Fruit fly (Drosophila melanogaster) whole organism, prepupa: ENCODE measurements around the gene CG42681.
A peak's percentile ranks its signal among the peaks of the same experiment; 100 is the strongest.

Source experiments
- CG10631 ChIP-seq: fragments of 200-800 bp; sonication (Bioruptor generic); optimal IDR thresholded peaks from 2 replicates; lab custom pipeline; 2016; ENCODE audit warnings: missing biosample characterization, missing genetic modification characterization
- CG10669 ChIP-seq: fragments of 200-800 bp; sonication (Bioruptor generic); optimal IDR thresholded peaks from 3 replicates; lab custom pipeline; 2018; ENCODE audit warnings: missing biosample characterization, mild to moderate bottlenecking, missing genetic modification characterization, moderate library complexity
- CG11294 ChIP-seq: fragments of 200-800 bp; sonication (Bioruptor generic); IDR thresholded peaks from 2 replicates; pipeline ENCODE4 v1.3.6; 2022; ENCODE audit warnings: missing biosample characterization, missing genetic modification characterization
- CG11762 ChIP-seq: fragments of 200-800 bp; sonication (Bioruptor generic); optimal IDR thresholded peaks from 3 replicates; lab custom pipeline; 2016; ENCODE audit warnings: missing biosample characterization, missing genetic modification characterization; ENCODE audit not compliant: insufficient read depth
- CG11902 ChIP-seq: fragments of 200-800 bp; sonication (Bioruptor generic); optimal IDR thresholded peaks from 3 replicates; lab custom pipeline; 2016; ENCODE audit warnings: missing biosample characterization, missing genetic modification characterization
- CG15336 ChIP-seq: fragments of 200-800 bp; sonication (Bioruptor generic); IDR thresholded peaks from 2 replicates; pipeline ENCODE4 v1.3.6; 2022; ENCODE audit warnings: missing biosample characterization, missing genetic modification characterization
- CG16779 ChIP-seq: fragments of 200-800 bp; sonication (Bioruptor generic); optimal IDR thresholded peaks from 3 replicates; lab custom pipeline; 2017; ENCODE audit warnings: missing biosample characterization, mild to moderate bottlenecking, missing genetic modification characterization
- CG31627 ChIP-seq: fragments of 200-800 bp; sonication (Bioruptor generic); optimal IDR thresholded peaks from 3 replicates; lab custom pipeline; 2016; ENCODE audit warnings: missing biosample characterization, missing genetic modification characterization
- CG32006 ChIP-seq: fragments of 200-800 bp; sonication (Bioruptor generic); optimal IDR thresholded peaks from 3 replicates; lab custom pipeline; 2017; ENCODE audit warnings: missing biosample characterization, mild to moderate bottlenecking, missing genetic modification characterization
- CG3919 ChIP-seq: fragments of 200-800 bp; sonication (Bioruptor generic); optimal IDR thresholded peaks from 3 replicates; lab custom pipeline; 2016; ENCODE audit warnings: missing biosample characterization, missing genetic modification characterization
- CG4318 ChIP-seq: fragments of 200-800 bp; sonication (Bioruptor generic); optimal IDR thresholded peaks from 3 replicates; lab custom pipeline; 2017; ENCODE audit warnings: missing biosample characterization, mild to moderate bottlenecking, missing genetic modification characterization
- CG6163 ChIP-seq: fragments of 200-800 bp; sonication (Bioruptor generic); IDR thresholded peaks from 3 replicates; pipeline ENCODE4 v1.3.6; 2022; ENCODE audit warnings: missing biosample characterization, missing genetic modification characterization
- CG6276 ChIP-seq: fragments of 200-800 bp; sonication (Bioruptor generic); optimal IDR thresholded peaks from 2 replicates; lab custom pipeline; 2017; ENCODE audit warnings: missing biosample characterization, mild to moderate bottlenecking, missing genetic modification characterization
- CG6792 ChIP-seq: fragments of 200-800 bp; sonication (Bioruptor generic); optimal IDR thresholded peaks from 3 replicates; lab custom pipeline; 2016; ENCODE audit warnings: missing biosample characterization, missing genetic modification characterization
- CG6808 ChIP-seq: fragments of 200-800 bp; sonication (Bioruptor generic); optimal IDR thresholded peaks from 3 replicates; lab custom pipeline; 2017; ENCODE audit warnings: missing biosample characterization, missing genetic modification characterization, mild to moderate bottlenecking, moderate library complexity, missing genetic modification reagents
- CG6854 ChIP-seq: fragments of 200-800 bp; sonication (Bioruptor generic); optimal IDR thresholded peaks from 2 replicates; lab custom pipeline; 2017; ENCODE audit warnings: missing biosample characterization, mild to moderate bottlenecking, missing genetic modification characterization
- CG7368 ChIP-seq: fragments of 200-800 bp; sonication (Bioruptor generic); optimal IDR thresholded peaks from 3 replicates; lab custom pipeline; 2016; ENCODE audit warnings: missing biosample characterization, missing genetic modification characterization
- CG8119 ChIP-seq: fragments of 200-800 bp; sonication (Bioruptor generic); IDR thresholded peaks from 3 replicates; pipeline ENCODE4 v1.3.6; 2022; ENCODE audit warnings: missing biosample characterization, missing genetic modification characterization
- CG8319 ChIP-seq: fragments of 200-800 bp; sonication (Bioruptor generic); optimal IDR thresholded peaks from 3 replicates; lab custom pipeline; 2016; ENCODE audit warnings: missing biosample characterization, missing genetic modification characterization
- CG9139 ChIP-seq: fragments of 200-800 bp; sonication (Bioruptor generic); optimal IDR thresholded peaks from 3 replicates; lab custom pipeline; 2017; ENCODE audit warnings: missing biosample characterization, mild to moderate bottlenecking, missing genetic modification characterization
- Eip75B ChIP-seq: fragments of 200-800 bp; sonication (Bioruptor generic); optimal IDR thresholded peaks from 3 replicates; lab custom pipeline; 2016; ENCODE audit warnings: missing biosample characterization, missing genetic modification characterization
- Eip78C ChIP-seq: fragments of 200-800 bp; sonication (Bioruptor generic); peaks from one replicate; lab custom pipeline; 2016; ENCODE audit warnings: missing biosample characterization, missing genetic modification characterization
- Eip93F ChIP-seq: fragments of 200-800 bp; sonication (Bioruptor generic); optimal IDR thresholded peaks from 2 replicates; lab custom pipeline; 2016; ENCODE audit warnings: missing biosample characterization, mild to moderate bottlenecking, missing genetic modification characterization
- Ets21C ChIP-seq: fragments of 200-800 bp; sonication (Bioruptor generic); optimal IDR thresholded peaks from 3 replicates; lab custom pipeline; 2016; ENCODE audit warnings: missing biosample characterization, missing genetic modification characterization
- Gug ChIP-seq: fragments of 200-800 bp; sonication (Bioruptor generic); IDR thresholded peaks from 2 replicates; pipeline ENCODE4 v1.3.6; 2022; ENCODE audit warnings: missing biosample characterization, missing genetic modification characterization
- Hr38 ChIP-seq: sonication (Bioruptor generic); optimal IDR thresholded peaks from 2 replicates; lab custom pipeline; 2016; ENCODE audit warnings: missing biosample characterization, missing genetic modification characterization
- Hr39 ChIP-seq: fragments of 200-800 bp; sonication (Bioruptor generic); optimal IDR thresholded peaks from 2 replicates; lab custom pipeline; 2016; ENCODE audit warnings: missing biosample characterization, missing genetic modification characterization
- Hr4 ChIP-seq: fragments of 200-800 bp; sonication (Bioruptor generic); optimal IDR thresholded peaks from 3 replicates; lab custom pipeline; 2016; ENCODE audit warnings: missing biosample characterization, missing genetic modification characterization
- Met ChIP-seq: fragments of 200-800 bp; sonication (Bioruptor generic); optimal IDR thresholded peaks from 3 replicates; lab custom pipeline; 2016; ENCODE audit warnings: missing biosample characterization, missing genetic modification characterization
- OdsH ChIP-seq: fragments of 200-800 bp; sonication (Bioruptor generic); optimal IDR thresholded peaks from 3 replicates; lab custom pipeline; 2016; ENCODE audit warnings: missing biosample characterization, missing genetic modification characterization
- Smox ChIP-seq: fragments of 200-800 bp; sonication (Bioruptor generic); optimal IDR thresholded peaks from 3 replicates; lab custom pipeline; 2016; ENCODE audit warnings: missing biosample characterization, missing genetic modification characterization
- Sox102F ChIP-seq: fragments of 200-800 bp; sonication (Bioruptor generic); optimal IDR thresholded peaks from 2 replicates; lab custom pipeline; 2016; ENCODE audit warnings: missing biosample characterization, mild to moderate bottlenecking, missing genetic modification characterization
- Sox14 ChIP-seq: fragments of 200-800 bp; sonication (Bioruptor generic); optimal IDR thresholded peaks from 3 replicates; lab custom pipeline; 2016; ENCODE audit warnings: missing biosample characterization, missing genetic modification characterization
- Sox15 ChIP-seq: fragments of 200-800 bp; sonication (Bioruptor generic); optimal IDR thresholded peaks from 3 replicates; lab custom pipeline; 2016; ENCODE audit warnings: missing biosample characterization, missing genetic modification characterization
- achi ChIP-seq: fragments of 200-800 bp; sonication (Bioruptor generic); optimal IDR thresholded peaks from 3 replicates; lab custom pipeline; 2016; ENCODE audit warnings: missing biosample characterization, missing genetic modification characterization
- acj6 ChIP-seq: fragments of 200-800 bp; sonication (Bioruptor generic); optimal IDR thresholded peaks from 3 replicates; lab custom pipeline; 2016; ENCODE audit warnings: missing biosample characterization, missing genetic modification characterization
- cyc ChIP-seq: fragments of 200-800 bp; sonication (Bioruptor generic); optimal IDR thresholded peaks from 3 replicates; lab custom pipeline; 2016; ENCODE audit warnings: missing biosample characterization, missing genetic modification characterization
- dac ChIP-seq: fragments of 200-800 bp; sonication (Bioruptor generic); optimal IDR thresholded peaks from 2 replicates; lab custom pipeline; 2017; ENCODE audit warnings: missing biosample characterization, mild to moderate bottlenecking, missing genetic modification characterization
- dsx ChIP-seq: fragments of 200-800 bp; optimal IDR thresholded peaks from 3 replicates; lab custom pipeline; 2019; ENCODE audit warnings: missing biosample characterization, mild to moderate bottlenecking, missing genetic modification characterization, moderate library complexity; ENCODE audit not compliant: poor library complexity, severe bottlenecking
- eg ChIP-seq: fragments of 200-800 bp; sonication (Bioruptor generic); IDR thresholded peaks from 3 replicates; pipeline ENCODE4 v1.3.6; 2022; ENCODE audit warnings: missing biosample characterization, missing genetic modification characterization
- esn ChIP-seq: fragments of 200-800 bp; sonication (Bioruptor generic); optimal IDR thresholded peaks from 2 replicates; lab custom pipeline; 2016; ENCODE audit warnings: missing biosample characterization, mild to moderate bottlenecking, missing genetic modification characterization, moderate library complexity
- fkh ChIP-seq: fragments of 200-800 bp; sonication (Bioruptor generic); optimal IDR thresholded peaks from 3 replicates; lab custom pipeline; 2017; ENCODE audit warnings: missing biosample characterization, mild to moderate bottlenecking, missing genetic modification characterization, moderate library complexity
- lz ChIP-seq: fragments of 200-800 bp; sonication (Bioruptor generic); optimal IDR thresholded peaks from 3 replicates; lab custom pipeline; 2016; ENCODE audit warnings: missing biosample characterization, missing genetic modification characterization
- pdm3 ChIP-seq: fragments of 200-800 bp; sonication (Bioruptor generic); optimal IDR thresholded peaks from 3 replicates; lab custom pipeline; 2016; ENCODE audit warnings: missing biosample characterization, missing genetic modification characterization
- salr ChIP-seq, 2 experiments: fragments of 200-800 bp; sonication (Bioruptor generic); optimal IDR thresholded peaks; 3 replicates each; lab custom pipeline; 2016 to 2018; ENCODE audit warnings: missing biosample characterization in 2 of 2, missing genetic modification characterization in 2 of 2, mild to moderate bottlenecking in 1 of 2
- svp ChIP-seq: fragments of 200-800 bp; sonication (Bioruptor generic); peaks from one replicate; lab custom pipeline; 2016; ENCODE audit warnings: missing biosample characterization, missing genetic modification characterization
- topi ChIP-seq: fragments of 200-800 bp; sonication (Bioruptor generic); optimal IDR thresholded peaks from 3 replicates; lab custom pipeline; 2016; ENCODE audit warnings: missing biosample characterization, missing genetic modification characterization

CG42681 gene

DNA sequence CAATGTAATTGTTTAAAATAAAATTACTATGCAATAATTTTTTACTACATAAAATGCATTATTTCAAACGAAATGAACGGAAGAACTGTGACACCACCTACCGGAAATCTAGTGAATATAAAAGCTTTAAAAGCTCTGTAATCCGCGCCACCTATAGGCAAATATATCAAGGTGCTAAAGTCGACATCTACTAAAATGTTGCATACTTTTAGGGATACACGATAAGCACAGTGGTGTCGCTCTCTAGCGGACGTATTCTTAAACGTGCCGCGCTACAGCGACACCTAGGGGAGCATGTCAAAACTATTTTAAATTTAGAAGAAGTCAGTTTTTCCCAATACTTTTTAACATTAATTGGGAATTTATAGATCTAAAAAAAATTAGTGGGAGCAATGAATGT is 38.0 kb upstream of the CG42681 start:
- TF ChIP-seq CG8119 (GFP tag; lab: Robert Waterston, UW): no peak
- peak; percentile 72 for TF ChIP-seq esn (GFP tag; lab: Kevin White, UChicago)
- TF ChIP-seq topi (GFP tag; lab: Kevin White, UChicago): peak; percentile 56
- no peak for TF ChIP-seq CG16779 (tag; lab: Kevin White, UChicago)
- TF ChIP-seq Gug (GFP tag; lab: Robert Waterston, UW): no peak
- peak; percentile 44 for TF ChIP-seq OdsH (GFP tag; lab: Kevin White, UChicago)
- no peak for TF ChIP-seq CG6808 (GFP tag; lab: Kevin White, UChicago)
- peak; percentile 41 for TF ChIP-seq pdm3 (GFP tag; lab: Kevin White, UChicago)
- peak; percentile 61 for TF ChIP-seq svp (GFP tag; lab: Kevin White, UChicago)
- peak; percentile 17 for TF ChIP-seq CG10631 (GFP tag; lab: Kevin White, UChicago)
- peak; percentile 72 for TF ChIP-seq CG3919
- peak; percentile 43 for TF ChIP-seq Eip75B (GFP tag; lab: Kevin White, UChicago)
- no peak for TF ChIP-seq Eip93F (GFP tag; lab: Kevin White, UChicago)
- TF ChIP-seq Hr4 (GFP tag; lab: Kevin White, UChicago): peak; percentile 53
- no peak for TF ChIP-seq eg (GFP tag; lab: Robert Waterston, UW)
- peak; percentile 29 for TF ChIP-seq acj6 (GFP tag; lab: Kevin White, UChicago)
- 0 out of 3 replicates have a peak, but pooled peaks have one; percentile 40 for TF ChIP-seq CG6163 (GFP tag; lab: Robert Waterston, UW)
- TF ChIP-seq CG32006 (GFP tag; lab: Kevin White, UChicago): no peak
- no peak for TF ChIP-seq CG6854 (GFP tag; lab: Kevin White, UChicago)
- TF ChIP-seq CG10669: peak; percentile 11
- no peak for TF ChIP-seq CG7368 (GFP tag; lab: Kevin White, UChicago)
- peak; percentile 59 for TF ChIP-seq CG11902 (GFP tag; lab: Kevin White, UChicago)
- TF ChIP-seq Sox14 (GFP tag; lab: Kevin White, UChicago): peak; percentile 21
- peak; percentile 14 for TF ChIP-seq Sox102F (GFP tag; lab: Kevin White, UChicago)
- TF ChIP-seq CG15336 (GFP tag; lab: Robert Waterston, UW): no peak
- TF ChIP-seq Smox (GFP tag; lab: Kevin White, UChicago): peak; percentile 34
- TF ChIP-seq CG11762: peak; percentile 14
- no peak for TF ChIP-seq achi (GFP tag; lab: Kevin White, UChicago)
- no peak for TF ChIP-seq fkh (GFP tag; lab: Kevin White, UChicago)
- TF ChIP-seq Ets21C: peak; percentile 55
- no peak for TF ChIP-seq CG4318 (GFP tag; lab: Kevin White, UChicago)
- no peak for TF ChIP-seq Hr38 (GFP tag; lab: Kevin White, UChicago)
- peak; percentile 42 for TF ChIP-seq CG8319 (GFP tag; lab: Kevin White, UChicago)
- TF ChIP-seq CG6792 (GFP tag; lab: Kevin White, UChicago): peak; percentile 23
- TF ChIP-seq dac (GFP tag; lab: Kevin White, UChicago): no peak
- TF ChIP-seq cyc: peak; percentile 86
- TF ChIP-seq CG9139 (GFP tag; lab: Kevin White, UChicago): no peak
- peak; percentile 79 for TF ChIP-seq CG31627 (GFP tag; lab: Kevin White, UChicago)
- TF ChIP-seq dsx (GFP tag; lab: Kevin White, UChicago): no peak
- TF ChIP-seq Sox15 (GFP tag; lab: Kevin White, UChicago): peak; percentile 26
- peak; percentile 90 for TF ChIP-seq Eip78C
- TF ChIP-seq salr (GFP tag; optimal IDR thresholded peaks at IDR 0.05; lab: Kevin White, UChicago): peak in 1 of 2 experiments; percentile 28
- peak; percentile 71 for TF ChIP-seq lz (GFP tag; lab: Kevin White, UChicago)
- TF ChIP-seq CG11294 (GFP tag; lab: Robert Waterston, UW): 0 out of 2 replicates have a peak, but pooled peaks have one; percentile 22
- TF ChIP-seq Hr39 (GFP tag; lab: Kevin White, UChicago): peak; percentile 83
- peak; percentile 71 for TF ChIP-seq Met (GFP tag; lab: Kevin White, UChicago)
- no peak for TF ChIP-seq CG6276
